Worm (Caenorhabditis elegans): ENCODE results near the gene gpn-1.

DNA sequence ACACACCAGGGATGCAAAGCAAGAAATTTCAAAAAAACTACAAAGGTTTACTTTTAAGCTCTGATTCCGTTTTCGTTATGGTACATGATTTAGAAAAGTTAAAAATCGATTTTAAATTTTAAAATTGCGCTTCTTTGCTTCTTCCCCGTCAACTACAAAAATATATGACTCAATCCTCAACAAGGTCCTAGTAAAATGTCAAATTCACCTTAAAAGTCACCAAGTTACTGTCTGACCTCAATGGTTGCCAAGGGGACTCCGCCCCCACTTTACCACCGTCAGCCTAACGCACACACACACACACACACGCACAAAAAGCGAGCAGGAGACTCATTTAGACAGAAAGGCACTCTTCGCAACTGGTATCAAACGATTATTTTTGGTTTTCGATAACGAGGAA is at the start of gene gpn-1:
- TF ChIP-seq unc-62 (GFP tag; optimal IDR thresholded peaks at IDR 0.05) = no peak
- TF ChIP-seq unc-55 (GFP tag; optimal IDR thresholded peaks at IDR 0.05) = no peak
- TF ChIP-seq snpc-4 (tag; optimal IDR thresholded peaks at IDR 0.05) = no peak
- TF ChIP-seq ceh-82 (tag; optimal IDR thresholded peaks at IDR 0.05) = no peak
- TF ChIP-seq lin-39 (tag; optimal IDR thresholded peaks at IDR 0.05) = no peak
- TF ChIP-seq ZK546.5 (tag; optimal IDR thresholded peaks at IDR 0.05) = no peak
- no peak for TF ChIP-seq nhr-11 (tag; optimal IDR thresholded peaks at IDR 0.05)
- no peak for TF ChIP-seq nhr-6 (tag; optimal IDR thresholded peaks at IDR 0.05)

Data from whole organism, L2 larva.